Worm (Caenorhabditis elegans) whole organism, L3 larva: ENCODE measurements around the gene F20G2.6.

Experiments used
- ZK546.5 ChIP-seq: sonication (generic microtip); optimal IDR thresholded peaks from 2 replicates; lab custom pipeline; 2017; ENCODE audit warnings: missing biosample characterization, missing genetic modification characterization
- ceh-16 ChIP-seq: sonication (generic microtip); optimal IDR thresholded peaks from 2 replicates; lab custom pipeline; 2017; ENCODE audit warnings: missing biosample characterization, missing genetic modification characterization
- ceh-9 ChIP-seq: sonication (generic microtip); optimal IDR thresholded peaks from 2 replicates; lab custom pipeline; 2018; ENCODE audit warnings: missing biosample characterization, missing genetic modification characterization
- egl-5 ChIP-seq: fragments of 150-350 bp; optimal IDR thresholded peaks from 2 replicates; lab custom pipeline; 2017; ENCODE audit warnings: missing biosample characterization, missing genetic modification reagents, missing genetic modification characterization, inconsistent platforms
- elt-2 ChIP-seq: sonication (generic microtip); optimal IDR thresholded peaks from 2 replicates; lab custom pipeline; 2016; ENCODE audit warnings: missing genetic modification reagents, mild to moderate bottlenecking, missing genetic modification characterization, missing compliant biosample characterization
- eor-1 ChIP-seq, 2 experiments: fragments of 150-350 bp; optimal IDR thresholded peaks; 2 replicates each; lab custom pipeline; 2014 to 2018; ENCODE audit warnings: missing biosample characterization in 2 of 2, missing genetic modification characterization in 2 of 2
- fos-1 ChIP-seq: fragments of 150-350 bp; optimal IDR thresholded peaks from 2 replicates; lab custom pipeline; 2014; ENCODE audit warnings: missing biosample characterization, missing genetic modification characterization
- nhr-76 ChIP-seq: fragments of 150-350 bp; sonication (generic microtip); optimal IDR thresholded peaks from 5 replicates; lab custom pipeline; 2014; ENCODE audit warnings: missing biosample characterization, missing genetic modification characterization
- skn-1 ChIP-seq: fragments of 150-350 bp; optimal IDR thresholded peaks from 2 replicates; lab custom pipeline; 2014; ENCODE audit warnings: missing biosample characterization, missing genetic modification characterization
- unc-62 ChIP-seq: fragments of 150-350 bp; sonication (generic microtip); optimal IDR thresholded peaks from 4 replicates; lab custom pipeline; 2014; ENCODE audit warnings: missing biosample characterization, missing genetic modification reagents, missing genetic modification characterization
- ztf-4 ChIP-seq: fragments of 150-350 bp; optimal IDR thresholded peaks from 2 replicates; lab custom pipeline; 2014; ENCODE audit warnings: missing biosample characterization, missing genetic modification characterization

F20G2.6 gene

ce11 chrV:13812330-13812729 lies 49.5 kb downstream of the F20G2.6 start:
- TF ChIP-seq skn-1 (tag; lab: Kevin White, UChicago) (no peak), egl-5 (no peak), ceh-16 (tag; lab: Kevin White, UChicago) (no peak), ZK546.5 (tag; lab: Kevin White, UChicago) (no peak), eor-1 (tag; optimal IDR thresholded peaks at IDR 0.05; lab: Kevin White, UChicago) (no peak), ztf-4 (no peak)

- no peak for TF ChIP-seq ceh-16 (tag; lab: Kevin White, UChicago)
- no peak for TF ChIP-seq eor-1 (tag; optimal IDR thresholded peaks at IDR 0.05; lab: Kevin White, UChicago)
- no peak for TF ChIP-seq skn-1 (tag; lab: Kevin White, UChicago)
- TF ChIP-seq nhr-76 (tag; lab: Kevin White, UChicago) = no peak
- TF ChIP-seq elt-2 (tag; lab: Kevin White, UChicago) = no peak
- TF ChIP-seq unc-62 (GFP tag; lab: Kevin White, UChicago) = no peak
- TF ChIP-seq ceh-9 (tag; lab: Kevin White, UChicago) = no peak
- no peak for TF ChIP-seq fos-1 (tag; lab: Kevin White, UChicago)
These were observed 50.1 kb downstream of the F20G2.6 start, which contains the start of gene ceh-24 for ce11 chrV:13812931-13813330. ceh-24 (plus strand) TSS chrV:13813231.
